Worm (Caenorhabditis elegans) whole organism, L1 larva: ENCODE data around the gene coh-1.

Experiments used
- skn-1 ChIP-seq: fragments of 150-350 bp; optimal IDR thresholded peaks from 2 replicates; lab custom pipeline; 2014; ENCODE audit warnings: missing biosample characterization, missing genetic modification characterization
- zag-1 ChIP-seq: fragments of 150-350 bp; optimal IDR thresholded peaks from 2 replicates; lab custom pipeline; 2014; ENCODE audit warnings: missing biosample characterization, missing genetic modification characterization

- no peak for TF ChIP-seq skn-1 (tag; lab: Kevin White, UChicago)
- no peak for TF ChIP-seq zag-1 (tag; lab: Kevin White, UChicago)
Observed at ce11 chrX:7420571-7420970, 54.2 kb downstream of the coh-1 start, which contains the start of gene C10A4.9.
